Fruit fly (Drosophila melanogaster) whole organism, prepupa: ENCODE results near the gene CG42821.

Source experiments
- Blimp-1 ChIP-seq: fragments of 200-800 bp; sonication (Bioruptor generic); optimal IDR thresholded peaks from 3 replicates; lab custom pipeline; 2017; ENCODE audit warnings: missing biosample characterization, missing genetic modification characterization, mild to moderate bottlenecking, moderate library complexity, missing genetic modification reagents
- CG10631 ChIP-seq: fragments of 200-800 bp; sonication (Bioruptor generic); optimal IDR thresholded peaks from 2 replicates; lab custom pipeline; 2016; ENCODE audit warnings: missing biosample characterization, missing genetic modification characterization
- CG11294 ChIP-seq: fragments of 200-800 bp; sonication (Bioruptor generic); IDR thresholded peaks from 2 replicates; pipeline ENCODE4 v1.3.6; 2022; ENCODE audit warnings: missing biosample characterization, missing genetic modification characterization
- CG11762 ChIP-seq: fragments of 200-800 bp; sonication (Bioruptor generic); optimal IDR thresholded peaks from 3 replicates; lab custom pipeline; 2016; ENCODE audit warnings: missing biosample characterization, missing genetic modification characterization; ENCODE audit not compliant: insufficient read depth
- CG15336 ChIP-seq: fragments of 200-800 bp; sonication (Bioruptor generic); IDR thresholded peaks from 2 replicates; pipeline ENCODE4 v1.3.6; 2022; ENCODE audit warnings: missing biosample characterization, missing genetic modification characterization
- CG1621 ChIP-seq: fragments of 200-800 bp; sonication (Bioruptor generic); optimal IDR thresholded peaks from 3 replicates; lab custom pipeline; 2018; ENCODE audit warnings: missing biosample characterization, mild to moderate bottlenecking, missing genetic modification characterization
- CG3919 ChIP-seq: fragments of 200-800 bp; sonication (Bioruptor generic); optimal IDR thresholded peaks from 3 replicates; lab custom pipeline; 2016; ENCODE audit warnings: missing biosample characterization, missing genetic modification characterization
- CG4318 ChIP-seq: fragments of 200-800 bp; sonication (Bioruptor generic); optimal IDR thresholded peaks from 3 replicates; lab custom pipeline; 2017; ENCODE audit warnings: missing biosample characterization, mild to moderate bottlenecking, missing genetic modification characterization
- CG6163 ChIP-seq: fragments of 200-800 bp; sonication (Bioruptor generic); IDR thresholded peaks from 3 replicates; pipeline ENCODE4 v1.3.6; 2022; ENCODE audit warnings: missing biosample characterization, missing genetic modification characterization
- CG6276 ChIP-seq: fragments of 200-800 bp; sonication (Bioruptor generic); optimal IDR thresholded peaks from 2 replicates; lab custom pipeline; 2017; ENCODE audit warnings: missing biosample characterization, mild to moderate bottlenecking, missing genetic modification characterization
- CG6792 ChIP-seq: fragments of 200-800 bp; sonication (Bioruptor generic); optimal IDR thresholded peaks from 3 replicates; lab custom pipeline; 2016; ENCODE audit warnings: missing biosample characterization, missing genetic modification characterization
- CG6808 ChIP-seq: fragments of 200-800 bp; sonication (Bioruptor generic); optimal IDR thresholded peaks from 3 replicates; lab custom pipeline; 2017; ENCODE audit warnings: missing biosample characterization, missing genetic modification characterization, mild to moderate bottlenecking, moderate library complexity, missing genetic modification reagents
- CG6854 ChIP-seq: fragments of 200-800 bp; sonication (Bioruptor generic); optimal IDR thresholded peaks from 2 replicates; lab custom pipeline; 2017; ENCODE audit warnings: missing biosample characterization, mild to moderate bottlenecking, missing genetic modification characterization
- CG9139 ChIP-seq: fragments of 200-800 bp; sonication (Bioruptor generic); optimal IDR thresholded peaks from 3 replicates; lab custom pipeline; 2017; ENCODE audit warnings: missing biosample characterization, mild to moderate bottlenecking, missing genetic modification characterization
- Ets21C ChIP-seq: fragments of 200-800 bp; sonication (Bioruptor generic); optimal IDR thresholded peaks from 3 replicates; lab custom pipeline; 2016; ENCODE audit warnings: missing biosample characterization, missing genetic modification characterization
- Ets96B ChIP-seq: fragments of 200-800 bp; optimal IDR thresholded peaks from 2 replicates; lab custom pipeline; 2019; ENCODE audit warnings: missing biosample characterization, mild to moderate bottlenecking, missing genetic modification characterization, moderate library complexity
- Lpt ChIP-seq: fragments of 200-800 bp; sonication (Bioruptor generic); optimal IDR thresholded peaks from 3 replicates; lab custom pipeline; 2016; ENCODE audit warnings: missing biosample characterization, missing genetic modification characterization
- Met ChIP-seq: fragments of 200-800 bp; sonication (Bioruptor generic); optimal IDR thresholded peaks from 3 replicates; lab custom pipeline; 2016; ENCODE audit warnings: missing biosample characterization, missing genetic modification characterization
- OdsH ChIP-seq: fragments of 200-800 bp; sonication (Bioruptor generic); optimal IDR thresholded peaks from 3 replicates; lab custom pipeline; 2016; ENCODE audit warnings: missing biosample characterization, missing genetic modification characterization
- Smox ChIP-seq: fragments of 200-800 bp; sonication (Bioruptor generic); optimal IDR thresholded peaks from 3 replicates; lab custom pipeline; 2016; ENCODE audit warnings: missing biosample characterization, missing genetic modification characterization
- Sox102F ChIP-seq: fragments of 200-800 bp; sonication (Bioruptor generic); optimal IDR thresholded peaks from 2 replicates; lab custom pipeline; 2016; ENCODE audit warnings: missing biosample characterization, mild to moderate bottlenecking, missing genetic modification characterization
- Sox14 ChIP-seq: fragments of 200-800 bp; sonication (Bioruptor generic); optimal IDR thresholded peaks from 3 replicates; lab custom pipeline; 2016; ENCODE audit warnings: missing biosample characterization, missing genetic modification characterization
- Sox15 ChIP-seq: fragments of 200-800 bp; sonication (Bioruptor generic); optimal IDR thresholded peaks from 3 replicates; lab custom pipeline; 2016; ENCODE audit warnings: missing biosample characterization, missing genetic modification characterization
- acj6 ChIP-seq: fragments of 200-800 bp; sonication (Bioruptor generic); optimal IDR thresholded peaks from 3 replicates; lab custom pipeline; 2016; ENCODE audit warnings: missing biosample characterization, missing genetic modification characterization
- cyc ChIP-seq: fragments of 200-800 bp; sonication (Bioruptor generic); optimal IDR thresholded peaks from 3 replicates; lab custom pipeline; 2016; ENCODE audit warnings: missing biosample characterization, missing genetic modification characterization
- dac ChIP-seq: fragments of 200-800 bp; sonication (Bioruptor generic); optimal IDR thresholded peaks from 2 replicates; lab custom pipeline; 2017; ENCODE audit warnings: missing biosample characterization, mild to moderate bottlenecking, missing genetic modification characterization
- esn ChIP-seq: fragments of 200-800 bp; sonication (Bioruptor generic); optimal IDR thresholded peaks from 2 replicates; lab custom pipeline; 2016; ENCODE audit warnings: missing biosample characterization, mild to moderate bottlenecking, missing genetic modification characterization, moderate library complexity
- pdm3 ChIP-seq: fragments of 200-800 bp; sonication (Bioruptor generic); optimal IDR thresholded peaks from 3 replicates; lab custom pipeline; 2016; ENCODE audit warnings: missing biosample characterization, missing genetic modification characterization
- svp ChIP-seq: fragments of 200-800 bp; sonication (Bioruptor generic); peaks from one replicate; lab custom pipeline; 2016; ENCODE audit warnings: missing biosample characterization, missing genetic modification characterization
- topi ChIP-seq: fragments of 200-800 bp; sonication (Bioruptor generic); optimal IDR thresholded peaks from 3 replicates; lab custom pipeline; 2016; ENCODE audit warnings: missing biosample characterization, missing genetic modification characterization

Gene CG42821

DNA sequence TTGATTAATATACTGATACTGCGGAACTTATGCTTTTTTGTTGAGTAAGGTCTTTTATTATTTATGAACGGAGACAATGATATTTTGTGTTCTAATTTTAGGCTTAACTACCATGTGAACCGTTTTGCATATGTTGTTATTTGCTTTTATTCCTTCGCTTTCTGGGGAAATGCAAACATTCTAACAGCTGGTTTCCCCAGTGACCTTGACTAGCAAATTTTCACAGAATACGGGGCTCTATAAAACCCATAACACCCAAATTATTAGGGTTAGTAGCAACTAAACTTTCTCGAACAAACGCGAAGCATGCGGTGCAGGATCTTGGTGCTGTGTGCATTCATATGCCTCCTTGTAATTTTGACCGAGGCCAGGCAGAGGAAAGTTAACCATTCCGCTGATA lies 5.3 kb upstream of the CG42821 start, which contains the start of gene CG17283:
Gene CG17283, plus strand, starts transcription at position 301 of the 400 bp plus-strand sequence.
- TF ChIP-seq Lpt = no peak
- TF ChIP-seq CG3919 (GFP tag; lab: Kevin White, UChicago) = no peak
- no peak for TF ChIP-seq CG9139 (GFP tag; lab: Kevin White, UChicago)
- TF ChIP-seq dac (GFP tag; lab: Kevin White, UChicago) = no peak
- no peak for TF ChIP-seq Ets96B (tag; lab: Kevin White, UChicago)
- no peak for TF ChIP-seq Sox14
- no peak for TF ChIP-seq esn (GFP tag; lab: Kevin White, UChicago)

DNA sequence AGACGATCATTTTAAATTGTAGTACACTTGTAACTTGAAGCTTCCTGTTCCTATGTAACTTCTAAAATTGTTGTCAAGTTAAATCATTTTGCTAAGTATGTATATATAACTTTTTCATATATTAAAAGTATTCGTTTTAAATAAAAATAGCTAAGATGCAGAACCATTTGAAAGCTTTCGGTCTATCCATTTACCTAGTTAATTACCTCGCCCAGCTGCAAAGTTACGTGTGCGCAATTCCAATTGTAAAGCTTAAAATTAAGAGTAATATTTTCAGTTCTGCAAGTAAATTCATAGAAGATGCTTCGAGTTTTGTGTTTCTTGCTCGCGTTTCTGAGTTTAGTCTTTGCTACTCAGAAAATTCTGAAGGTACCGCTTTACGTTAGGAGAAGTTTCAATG lies 3.6 kb upstream of the CG42821 start, which contains the start of gene CG5860:
Gene CG5860, plus strand, starts transcription at position 301 of the 400 bp plus-strand sequence.
- TF ChIP-seq Blimp-1 (GFP tag; lab: Kevin White, UChicago) = no peak
- no peak for TF ChIP-seq CG1621 (tag; lab: Kevin White, UChicago)
- TF ChIP-seq dac (GFP tag; lab: Kevin White, UChicago) = no peak

DNA sequence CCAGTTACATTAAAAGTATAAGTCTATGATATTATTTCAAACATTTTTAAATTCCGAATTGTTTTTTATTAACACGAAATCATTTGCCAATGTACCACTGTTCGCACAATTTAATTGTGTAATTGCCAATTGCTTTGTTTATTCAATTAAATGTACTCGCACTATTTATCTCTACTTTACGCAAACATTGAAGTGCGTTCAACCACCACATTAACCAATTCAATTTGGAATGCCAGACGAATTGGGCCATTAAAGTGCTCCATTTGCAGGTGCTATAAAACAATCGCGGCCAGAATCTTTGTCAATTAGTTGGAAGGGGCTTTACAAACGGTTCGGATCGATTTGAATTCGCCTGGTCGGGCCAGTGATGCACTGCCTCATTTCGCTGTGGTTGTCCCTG lies 2.1 kb upstream of the CG42821 start, which contains the start of gene CG5863:
Gene CG5863, plus strand, starts transcription at position 301 of the 400 bp plus-strand sequence.
- TF ChIP-seq CG6854 (GFP tag; lab: Kevin White, UChicago) = no peak
- TF ChIP-seq CG4318 (GFP tag; lab: Kevin White, UChicago) = no peak

DNA sequence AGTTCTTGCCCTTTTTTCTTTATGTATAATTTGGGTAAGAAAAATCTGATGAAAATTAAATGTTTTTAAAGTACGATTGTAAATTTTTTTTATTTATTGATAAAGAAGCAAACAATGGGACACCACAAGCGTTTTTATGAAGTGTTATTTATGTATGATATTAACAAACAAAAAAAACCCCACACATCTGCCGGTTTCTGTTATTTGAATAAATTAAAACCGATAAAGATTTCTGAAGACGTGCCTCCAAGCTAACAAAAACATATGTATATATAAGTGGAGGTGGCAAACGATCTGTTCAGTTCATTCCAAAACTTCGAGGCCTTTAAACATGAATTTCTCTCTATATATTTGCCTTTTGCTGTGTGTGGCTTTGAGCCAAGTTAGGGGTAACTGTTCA lies 724 bp downstream of the CG42821 start, which contains the start of gene CG42822:
Gene CG42822, plus strand, starts transcription at position 301 of the 400 bp plus-strand sequence.
- no peak for TF ChIP-seq OdsH (GFP tag; lab: Kevin White, UChicago)
- no peak for TF ChIP-seq CG15336 (GFP tag; lab: Robert Waterston, UW)
- TF ChIP-seq CG11762 (GFP tag; lab: Kevin White, UChicago) = no peak
- no peak for TF ChIP-seq CG6854 (GFP tag; lab: Kevin White, UChicago)
- peak; percentile 6 for TF ChIP-seq svp
- no peak for TF ChIP-seq Ets96B (tag; lab: Kevin White, UChicago)

DNA sequence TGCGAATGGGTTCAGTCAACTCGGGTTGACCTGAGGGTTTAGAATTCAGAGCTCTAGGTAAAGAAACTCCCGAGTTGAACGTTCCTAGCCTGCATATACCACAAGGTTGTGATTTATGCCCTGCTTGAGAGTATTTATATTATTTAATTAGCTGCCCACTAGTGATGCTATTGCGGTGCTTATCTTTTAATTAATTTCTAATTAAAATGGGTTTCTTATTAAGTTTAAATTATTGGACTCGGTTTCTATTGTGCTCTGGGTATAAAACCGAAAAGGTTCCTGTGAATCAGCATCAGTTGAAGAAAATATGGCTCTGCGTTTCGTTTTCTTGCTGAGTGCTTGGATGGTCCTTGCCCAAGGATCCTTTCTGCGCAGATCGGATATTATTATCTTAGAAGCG lies 2.6 kb downstream of the CG42821 start, which contains the start of gene CG5866:
Gene CG5866, plus strand, starts transcription at position 301 of the 400 bp plus-strand sequence.
- TF ChIP-seq OdsH (GFP tag; lab: Kevin White, UChicago) = no peak
- TF ChIP-seq svp = peak; percentile 18

DNA sequence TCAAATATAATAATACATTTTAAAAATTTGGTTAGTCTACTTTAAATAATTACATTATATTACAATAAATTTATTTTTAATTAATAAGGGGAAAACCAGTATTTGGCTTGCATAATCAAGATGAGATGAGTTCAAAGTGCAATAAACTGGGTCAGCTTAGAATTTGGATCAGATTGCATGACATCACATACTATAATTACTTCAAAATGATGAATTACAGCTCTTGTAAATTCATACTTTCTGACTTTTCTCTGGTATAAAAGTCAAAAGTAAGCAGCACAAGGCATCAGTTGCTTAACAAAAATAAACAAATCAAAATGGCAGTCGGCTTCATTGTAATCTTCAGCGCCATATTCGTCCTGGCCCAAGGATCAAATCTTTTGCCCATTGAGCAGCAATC lies 4.3 kb downstream of the CG42821 start, which contains the start of gene CG33333:
Gene CG33333, plus strand, starts transcription at position 301 of the 400 bp plus-strand sequence.
- no peak for TF ChIP-seq Smox (GFP tag; lab: Kevin White, UChicago)
- TF ChIP-seq Sox15 = no peak
- TF ChIP-seq acj6 (GFP tag; lab: Kevin White, UChicago) = no peak
- no peak for TF ChIP-seq pdm3 (GFP tag; lab: Kevin White, UChicago)
- no peak for TF ChIP-seq CG6792 (GFP tag; lab: Kevin White, UChicago)
- no peak for TF ChIP-seq Ets96B (tag; lab: Kevin White, UChicago)
- TF ChIP-seq Met = no peak
- no peak for TF ChIP-seq CG10631 (GFP tag; lab: Kevin White, UChicago)
- TF ChIP-seq cyc = no peak
- TF ChIP-seq CG11294 (GFP tag; lab: Robert Waterston, UW) = no peak
- TF ChIP-seq Sox102F (GFP tag; lab: Kevin White, UChicago) = no peak
- TF ChIP-seq topi (GFP tag; lab: Kevin White, UChicago) = no peak
- no peak for TF ChIP-seq CG6808
- no peak for TF ChIP-seq CG6276
- no peak for TF ChIP-seq CG6163
- no peak for TF ChIP-seq Ets21C (GFP tag; lab: Kevin White, UChicago)
- no peak for TF ChIP-seq CG4318 (GFP tag; lab: Kevin White, UChicago)
- TF ChIP-seq, all 60 proteins: peak for 0
